Worm (Caenorhabditis elegans) whole organism, L3 larva: ENCODE results near the gene set-27.
A peak's percentile ranks its signal among the peaks of the same experiment; 100 is the strongest.

ENCODE experiments used
- ZK546.5 ChIP-seq: sonication (generic microtip); optimal IDR thresholded peaks from 2 replicates; lab custom pipeline; 2017; ENCODE audit warnings: missing biosample characterization, missing genetic modification characterization
- aly-2 ChIP-seq: fragments of 150-350 bp; optimal IDR thresholded peaks from 2 replicates; lab custom pipeline; 2014; ENCODE audit warnings: missing biosample characterization, missing genetic modification characterization
- ama-1 ChIP-seq: fragments of 150-350 bp; optimal IDR thresholded peaks from 2 replicates; lab custom pipeline; 2018
- ceh-16 ChIP-seq: sonication (generic microtip); optimal IDR thresholded peaks from 2 replicates; lab custom pipeline; 2017; ENCODE audit warnings: missing biosample characterization, missing genetic modification characterization
- ceh-9 ChIP-seq: sonication (generic microtip); optimal IDR thresholded peaks from 2 replicates; lab custom pipeline; 2018; ENCODE audit warnings: missing biosample characterization, missing genetic modification characterization
- daf-12 ChIP-seq: fragments of 150-350 bp; optimal IDR thresholded peaks from 2 replicates; lab custom pipeline; 2014; ENCODE audit warnings: missing biosample characterization, missing genetic modification reagents, missing genetic modification characterization
- egl-27 ChIP-seq: sonication (generic microtip); optimal IDR thresholded peaks from 4 replicates; lab custom pipeline; 2017; ENCODE audit warnings: missing biosample characterization, missing genetic modification reagents, missing genetic modification characterization
- elt-2 ChIP-seq: sonication (generic microtip); optimal IDR thresholded peaks from 2 replicates; lab custom pipeline; 2016; ENCODE audit warnings: missing genetic modification reagents, mild to moderate bottlenecking, missing genetic modification characterization, missing compliant biosample characterization
- fkh-10 ChIP-seq: sonication (generic microtip); optimal IDR thresholded peaks from 2 replicates; lab custom pipeline; 2017; ENCODE audit warnings: missing biosample characterization, missing genetic modification reagents, missing genetic modification characterization
- fkh-2 ChIP-seq: fragments of 150-350 bp; optimal IDR thresholded peaks from 2 replicates; lab custom pipeline; 2014; ENCODE audit warnings: missing biosample characterization, missing genetic modification reagents, missing genetic modification characterization
- hmg-11 ChIP-seq: sonication (generic microtip); optimal IDR thresholded peaks from 2 replicates; lab custom pipeline; 2016; ENCODE audit warnings: missing genetic modification characterization, missing compliant biosample characterization
- lin-39 ChIP-seq: fragments of 150-350 bp; optimal IDR thresholded peaks from 2 replicates; lab custom pipeline; 2018; ENCODE audit warnings: missing biosample characterization, missing genetic modification reagents, missing genetic modification characterization
- lsy-12 ChIP-seq: sonication (generic microtip); optimal IDR thresholded peaks from 2 replicates; lab custom pipeline; 2016; ENCODE audit warnings: mild to moderate bottlenecking, missing genetic modification characterization, missing compliant biosample characterization
- mdl-1 ChIP-seq: fragments of 150-350 bp; optimal IDR thresholded peaks from 2 replicates; lab custom pipeline; 2014; ENCODE audit warnings: missing biosample characterization, missing genetic modification characterization
- mml-1 ChIP-seq: fragments of 150-350 bp; sonication (generic microtip); optimal IDR thresholded peaks from 3 replicates; lab custom pipeline; 2014; ENCODE audit warnings: missing biosample characterization, missing genetic modification characterization
- nfya-1 ChIP-seq: sonication (generic microtip); optimal IDR thresholded peaks from 2 replicates; lab custom pipeline; 2017; ENCODE audit warnings: missing genetic modification characterization, mild to moderate bottlenecking, missing compliant biosample characterization, antibody characterized with exemption, moderate library complexity; ENCODE audit not compliant: insufficient read depth
- nhr-11 ChIP-seq: fragments of 150-350 bp; optimal IDR thresholded peaks from 2 replicates; lab custom pipeline; 2014; ENCODE audit warnings: missing biosample characterization, missing genetic modification characterization
- nhr-12 ChIP-seq: fragments of 150-350 bp; optimal IDR thresholded peaks from 2 replicates; lab custom pipeline; 2014; ENCODE audit warnings: missing biosample characterization, missing genetic modification characterization
- nhr-23 ChIP-seq: fragments of 150-350 bp; optimal IDR thresholded peaks from 2 replicates; lab custom pipeline; 2014; ENCODE audit warnings: missing biosample characterization, missing genetic modification reagents, missing genetic modification characterization
- nhr-25 ChIP-seq: sonication (generic microtip); optimal IDR thresholded peaks from 2 replicates; lab custom pipeline; 2017; ENCODE audit warnings: missing biosample characterization, missing genetic modification characterization
- nhr-43 ChIP-seq: sonication (generic microtip); optimal IDR thresholded peaks from 2 replicates; lab custom pipeline; 2016; ENCODE audit warnings: mild to moderate bottlenecking, missing genetic modification characterization, missing compliant biosample characterization; ENCODE audit not compliant: poor library complexity, severe bottlenecking
- nhr-67 ChIP-seq: fragments of 150-350 bp; optimal IDR thresholded peaks from 2 replicates; lab custom pipeline; 2014; ENCODE audit warnings: missing biosample characterization, missing genetic modification characterization
- nhr-76 ChIP-seq: fragments of 150-350 bp; sonication (generic microtip); optimal IDR thresholded peaks from 5 replicates; lab custom pipeline; 2014; ENCODE audit warnings: missing biosample characterization, missing genetic modification characterization
- nhr-77 ChIP-seq: fragments of 150-350 bp; optimal IDR thresholded peaks from 2 replicates; lab custom pipeline; 2014; ENCODE audit warnings: missing biosample characterization, missing genetic modification characterization
- pha-4 ChIP-seq: fragments of 150-350 bp; optimal IDR thresholded peaks from 2 replicates; lab custom pipeline; 2014; ENCODE audit warnings: missing biosample characterization, missing genetic modification reagents, missing genetic modification characterization
- pqm-1 ChIP-seq: fragments of 150-350 bp; optimal IDR thresholded peaks from 2 replicates; lab custom pipeline; 2017; ENCODE audit warnings: missing biosample characterization, missing genetic modification characterization, inconsistent platforms
- sea-2 ChIP-seq: fragments of 150-350 bp; sonication (generic microtip); optimal IDR thresholded peaks from 4 replicates; lab custom pipeline; 2014; ENCODE audit warnings: missing biosample characterization, missing genetic modification reagents, missing genetic modification characterization
- skn-1 ChIP-seq: fragments of 150-350 bp; optimal IDR thresholded peaks from 2 replicates; lab custom pipeline; 2014; ENCODE audit warnings: missing biosample characterization, missing genetic modification characterization
- snpc-4 ChIP-seq: fragments of 150-350 bp; optimal IDR thresholded peaks from 2 replicates; lab custom pipeline; 2014; ENCODE audit warnings: missing biosample characterization, missing genetic modification characterization
- unc-39 ChIP-seq: sonication (generic microtip); optimal IDR thresholded peaks from 4 replicates; lab custom pipeline; 2017; ENCODE audit warnings: missing biosample characterization, missing genetic modification characterization
- unc-62 ChIP-seq: fragments of 150-350 bp; sonication (generic microtip); optimal IDR thresholded peaks from 4 replicates; lab custom pipeline; 2014; ENCODE audit warnings: missing biosample characterization, missing genetic modification reagents, missing genetic modification characterization
- zag-1 ChIP-seq: fragments of 150-350 bp; optimal IDR thresholded peaks from 2 replicates; lab custom pipeline; 2014; ENCODE audit warnings: missing biosample characterization, missing genetic modification characterization
- ztf-4 ChIP-seq: fragments of 150-350 bp; optimal IDR thresholded peaks from 2 replicates; lab custom pipeline; 2014; ENCODE audit warnings: missing biosample characterization, missing genetic modification characterization

The set-27 gene

DNA sequence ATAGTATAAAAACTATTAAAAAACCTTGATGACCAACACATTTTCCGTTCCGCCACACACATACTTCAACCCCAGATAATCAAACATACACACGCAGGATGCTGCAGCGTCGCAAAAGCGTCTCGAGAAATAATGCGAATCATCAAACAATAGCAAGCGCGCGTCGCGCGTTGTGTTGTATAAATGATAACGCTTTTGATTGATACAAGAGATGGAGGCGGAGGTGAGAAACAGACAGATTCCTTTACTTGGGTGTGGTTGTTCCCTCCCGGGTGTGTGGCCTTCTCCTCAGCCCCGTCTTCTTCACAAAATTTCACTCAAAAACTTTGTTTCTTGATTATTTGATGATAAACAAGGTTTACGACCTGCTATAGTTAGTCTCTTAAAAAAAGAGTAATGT is 24.6 kb upstream of the set-27 start:
- TF ChIP-seq lin-39 (tag; lab: Kevin White, UChicago) (no peak), nhr-76 (tag; lab: Kevin White, UChicago) (no peak), hmg-11 (no peak), elt-2 (tag; lab: Kevin White, UChicago) (peak; percentile 48), nhr-11 (no peak), ztf-4 (tag; lab: Kevin White, UChicago) (no peak), egl-27 (tag; lab: Kevin White, UChicago) (no peak), pqm-1 (tag; lab: Kevin White, UChicago) (peak; percentile 17)

DNA sequence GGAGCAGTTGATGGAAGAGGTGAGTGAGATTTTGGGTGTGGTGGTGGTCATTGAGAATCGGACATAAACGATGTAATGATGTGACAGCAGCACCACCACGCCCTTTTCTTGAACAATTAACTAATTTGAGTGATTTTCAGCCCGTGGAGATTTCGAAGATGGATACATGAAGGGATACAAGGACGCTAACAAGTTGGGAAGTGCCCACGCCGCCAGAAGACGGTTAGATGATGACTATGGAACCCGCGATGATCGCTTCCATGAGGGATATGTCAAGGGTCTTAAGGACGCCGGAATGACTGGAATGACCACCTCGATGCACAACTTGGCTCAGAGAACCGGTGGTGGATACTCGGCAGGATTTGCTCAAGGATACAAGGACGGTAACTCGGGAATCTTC is 22.7 kb upstream of the set-27 start:
- TF ChIP-seq skn-1 (tag; lab: Kevin White, UChicago) (no peak), nhr-12 (tag; lab: Kevin White, UChicago) (no peak), ZK546.5 (no peak), aly-2 (tag; lab: Kevin White, UChicago) (no peak)

DNA sequence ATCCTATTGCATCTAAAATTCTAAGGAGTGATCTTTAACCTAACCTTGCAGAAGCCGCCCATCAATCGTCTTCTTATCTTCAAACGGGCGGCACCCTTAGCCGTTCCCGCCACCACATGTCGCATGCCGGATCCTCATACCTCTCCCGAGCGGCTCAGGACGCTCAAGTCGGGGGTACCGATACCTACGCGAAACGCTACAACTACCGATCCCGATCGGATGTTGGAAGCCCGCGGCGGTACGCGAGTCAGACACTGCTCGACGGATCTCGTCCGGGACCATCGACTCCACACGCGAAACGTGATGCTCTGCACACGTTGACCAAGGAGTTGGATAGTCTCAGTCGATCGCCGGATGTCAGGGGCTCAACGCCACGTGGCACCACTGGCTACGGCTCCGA is 21.4 kb upstream of the set-27 start:
- TF ChIP-seq egl-27 (tag; lab: Kevin White, UChicago) (no peak), nhr-11 (no peak), ceh-9 (no peak), nhr-67 (tag; lab: Kevin White, UChicago) (no peak)

DNA sequence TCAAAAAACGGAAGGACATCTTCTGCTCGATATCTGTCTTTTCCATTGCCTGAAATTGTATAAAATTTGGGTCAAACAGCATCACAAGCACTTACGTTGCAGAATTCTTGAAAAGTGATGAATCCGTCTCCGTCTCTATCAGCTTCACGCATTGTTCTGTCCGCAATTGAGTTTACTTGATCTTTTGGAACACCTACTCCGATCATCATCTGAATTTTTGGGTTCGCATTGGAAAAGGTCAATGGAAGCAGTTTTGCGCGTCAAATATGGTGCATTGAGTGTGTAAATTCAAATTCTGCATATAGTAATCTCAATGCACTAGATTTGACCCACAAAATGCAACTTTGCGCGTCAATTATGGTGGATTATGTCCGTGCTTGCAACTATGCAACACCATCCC is 19.2 kb upstream of the set-27 start:
- no peak for TF ChIP-seq mdl-1 (tag; lab: Kevin White, UChicago)
- no peak for TF ChIP-seq nhr-43 (tag; lab: Kevin White, UChicago)
- TF ChIP-seq snpc-4, result no peak
- TF ChIP-seq hmg-11, result no peak
- TF ChIP-seq fkh-2 (tag; lab: Kevin White, UChicago), result no peak
- TF ChIP-seq elt-2 (tag; lab: Kevin White, UChicago), result no peak
- no peak for TF ChIP-seq aly-2 (tag; lab: Kevin White, UChicago)
- TF ChIP-seq nhr-77 (tag; lab: Kevin White, UChicago), result no peak
- no peak for TF ChIP-seq unc-39 (tag; lab: Kevin White, UChicago)
- TF ChIP-seq ceh-16 (tag; lab: Kevin White, UChicago), result no peak
- TF ChIP-seq pqm-1 (tag; lab: Kevin White, UChicago), result no peak
- TF ChIP-seq nhr-12 (tag; lab: Kevin White, UChicago), result no peak
- TF ChIP-seq zag-1, result no peak
- no peak for TF ChIP-seq lin-39 (tag; lab: Kevin White, UChicago)
- TF ChIP-seq ceh-9, result no peak
- TF ChIP-seq, all 47 proteins: peak for 0

DNA sequence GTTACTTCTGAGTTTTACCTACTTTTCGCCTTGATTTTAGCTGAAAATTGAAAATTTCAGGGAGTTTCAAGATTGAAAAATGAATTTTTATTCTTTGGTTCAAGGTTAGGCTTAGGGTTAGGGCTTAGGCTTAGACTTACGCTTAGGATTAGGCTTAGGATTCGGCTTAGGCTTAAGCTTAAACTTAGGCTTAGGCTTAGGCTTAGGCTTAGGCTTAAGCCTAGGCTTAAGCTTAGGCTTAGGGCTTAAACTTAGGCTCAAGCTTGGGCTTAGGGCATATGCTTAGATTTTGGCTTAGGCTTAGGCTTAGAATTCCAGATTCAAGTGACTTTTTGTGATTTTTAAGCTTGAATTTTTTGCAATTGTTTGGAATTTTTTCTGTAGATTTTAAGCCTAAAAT is 17.3 kb upstream of the set-27 start:
- no peak for TF ChIP-seq nhr-67 (tag; lab: Kevin White, UChicago)
- TF ChIP-seq nhr-77 (tag; lab: Kevin White, UChicago), result no peak
- TF ChIP-seq ceh-16 (tag; lab: Kevin White, UChicago), result no peak
- no peak for TF ChIP-seq snpc-4
- TF ChIP-seq sea-2, result no peak
- no peak for TF ChIP-seq nhr-11
- no peak for TF ChIP-seq elt-2 (tag; lab: Kevin White, UChicago)
- TF ChIP-seq ceh-9, result no peak
- no peak for TF ChIP-seq unc-62 (GFP tag; lab: Kevin White, UChicago)
- no peak for TF ChIP-seq fkh-10
- no peak for TF ChIP-seq ztf-4 (tag; lab: Kevin White, UChicago)

DNA sequence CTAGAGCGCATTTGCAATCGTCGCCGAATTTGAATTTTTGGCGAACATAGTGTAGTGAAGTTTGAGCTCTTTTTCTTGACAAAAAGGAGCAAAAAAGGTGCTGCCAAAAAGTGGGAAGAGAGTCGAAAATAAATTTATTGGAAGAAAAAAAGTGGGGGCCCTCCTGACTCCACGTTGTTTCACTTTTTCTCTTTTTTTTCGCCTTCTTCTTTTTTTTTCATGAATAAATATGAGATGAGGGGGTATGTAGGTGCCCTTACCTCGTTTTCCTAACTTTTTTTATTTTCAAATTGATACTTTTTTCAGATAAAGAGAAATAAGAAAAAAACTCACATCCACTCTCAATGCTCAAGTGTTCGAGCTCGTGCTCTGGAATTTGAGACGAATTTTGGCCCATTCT is 14.7 kb upstream of the set-27 start, which contains the start of the genes Y71H2AL.2, Y71H2AL.4 and pbo-1:
Gene Y71H2AL.2 (plus strand): TSS at position 301 of the 400 bp plus-strand sequence.
Gene Y71H2AL.4 (plus strand): TSS at position 345 of the 400 bp plus-strand sequence.
Gene pbo-1 (minus strand): TSS at position 400 of the 400 bp plus-strand sequence.
- TF ChIP-seq fkh-2 (tag; lab: Kevin White, UChicago) (no peak), nhr-25 (tag; lab: Kevin White, UChicago) (no peak), mml-1 (tag; lab: Kevin White, UChicago) (no peak)

DNA sequence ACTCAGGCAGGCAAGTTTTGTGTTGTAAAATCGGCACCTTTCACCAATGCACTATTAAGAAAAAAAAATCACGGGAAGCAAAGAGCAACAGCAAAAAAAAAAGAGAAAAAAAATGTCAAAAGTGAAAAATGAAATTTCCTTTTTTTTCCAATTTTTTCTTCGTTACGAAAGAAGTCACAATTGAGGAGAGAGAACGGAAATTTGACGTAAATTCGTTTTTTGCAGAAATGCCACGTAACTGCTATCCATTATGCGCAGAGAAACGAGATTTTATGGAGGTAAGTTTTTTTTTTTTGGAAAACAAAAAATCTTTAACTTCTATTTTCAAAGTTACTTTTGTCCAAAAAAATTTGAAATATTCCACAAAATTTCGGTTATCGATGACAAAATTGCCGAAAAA is 14.1 kb upstream of the set-27 start:
- TF ChIP-seq ama-1 (lab: Kevin White, UChicago) (no peak), fkh-10 (peak; percentile 81)

DNA sequence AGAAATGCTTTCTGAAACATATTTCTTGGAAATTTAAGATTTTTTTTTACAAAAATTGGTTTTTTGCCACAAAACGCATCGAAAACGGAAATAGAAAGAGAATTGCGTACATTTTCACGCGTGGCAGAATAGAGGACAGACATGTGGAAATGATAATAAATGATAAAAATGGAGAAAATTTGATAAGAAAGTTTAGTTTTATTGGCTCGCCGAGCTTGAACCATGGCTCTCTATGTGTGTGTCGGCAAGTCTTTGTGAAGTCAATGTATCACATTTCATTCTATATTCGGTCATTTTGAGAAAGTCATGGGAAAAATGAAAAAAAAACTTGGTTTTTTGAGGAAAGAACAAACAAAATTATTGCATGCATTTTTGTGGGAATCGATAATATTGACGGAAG is 13.3 kb upstream of the set-27 start:
- TF ChIP-seq elt-2 (tag; lab: Kevin White, UChicago) (peak; percentile 87), nfya-1 (tag; lab: Kevin White, UChicago) (no peak), daf-12 (tag; lab: Kevin White, UChicago) (no peak), egl-27 (tag; lab: Kevin White, UChicago) (no peak), zag-1 (no peak), nhr-23 (tag; lab: Kevin White, UChicago) (no peak), pha-4 (tag; lab: Kevin White, UChicago) (peak; percentile 17), hmg-11 (no peak), lsy-12 (tag; lab: Kevin White, UChicago) (no peak), nhr-12 (tag; lab: Kevin White, UChicago) (no peak), ztf-4 (tag; lab: Kevin White, UChicago) (no peak), fkh-10 (no peak), mdl-1 (tag; lab: Kevin White, UChicago) (no peak), pqm-1 (tag; lab: Kevin White, UChicago) (peak; percentile 55)
